Worm (Caenorhabditis elegans) whole organism, L4 larva: ENCODE measurements around the gene srh-34.

ENCODE experiments used
- ama-1 ChIP-seq: fragments of 150-350 bp; optimal IDR thresholded peaks from 2 replicates; lab custom pipeline; 2014; ENCODE audit warnings: inconsistent platforms, mixed read lengths
- ceh-82 ChIP-seq: sonication (generic microtip); optimal IDR thresholded peaks from 2 replicates; lab custom pipeline; 2017; ENCODE audit warnings: missing biosample characterization, missing genetic modification characterization
- hlh-30 ChIP-seq: sonication (generic microtip); optimal IDR thresholded peaks from 2 replicates; lab custom pipeline; 2017; ENCODE audit warnings: antibody characterized with exemption, mild to moderate bottlenecking, missing genetic modification characterization, missing compliant biosample characterization; ENCODE audit not compliant: insufficient read depth
- lin-38 ChIP-seq: fragments of 200-800 bp; sonication (Bioruptor generic); IDR thresholded peaks from 2 replicates; pipeline ENCODE4 v1.3.6; 2022; ENCODE audit warnings: missing genetic modification reagents, missing genetic modification characterization, missing compliant biosample characterization
- snpc-4 ChIP-seq: fragments of 150-350 bp; optimal IDR thresholded peaks from 2 replicates; lab custom pipeline; 2014; ENCODE audit warnings: missing biosample characterization, missing genetic modification characterization
- unc-39 ChIP-seq: sonication (generic microtip); optimal IDR thresholded peaks from 2 replicates; lab custom pipeline; 2017; ENCODE audit warnings: missing biosample characterization, missing genetic modification characterization
- vab-7 ChIP-seq: fragments of 200-800 bp; sonication (Bioruptor generic); IDR thresholded peaks from 2 replicates; pipeline ENCODE4 v1.3.6; 2022; ENCODE audit warnings: missing genetic modification reagents, missing genetic modification characterization, missing compliant biosample characterization
- zfp-2 ChIP-seq: sonication (generic microtip); optimal IDR thresholded peaks from 2 replicates; lab custom pipeline; 2016; ENCODE audit warnings: mild to moderate bottlenecking, missing genetic modification characterization, missing compliant biosample characterization

- TF ChIP-seq zfp-2 (tag; lab: Kevin White, UChicago), result no peak
- TF ChIP-seq hlh-30 (tag; lab: Kevin White, UChicago), result peak; percentile 59
- no peak for TF ChIP-seq ceh-82 (tag; lab: Kevin White, UChicago)
- TF ChIP-seq unc-39, result no peak
- TF ChIP-seq ama-1 (lab: Kevin White, UChicago), result no peak
- no peak for TF ChIP-seq lin-38
- no peak for TF ChIP-seq vab-7 (GFP tag; lab: Robert Waterston, UW)
- no peak for TF ChIP-seq snpc-4 (tag; lab: Kevin White, UChicago)
These were observed 18.3 kb upstream of the srh-34 start, which contains the start of gene nhr-201 for ce11 chrV:464800-465199.
